Worm (Caenorhabditis elegans) whole organism, young adult: Measurements from ENCODE around the gene Y57E12B.10.

Experiments
- ama-1 ChIP-seq, 3 experiments: fragments of 150-350 bp in 1 of 3; sonication (generic microtip) in 2 of 3; optimal IDR thresholded peaks; 2 replicates each; lab custom pipeline; 2014 to 2018; ENCODE audit warnings: missing biosample characterization in 2 of 3, missing genetic modification characterization in 2 of 3, missing genetic modification reagents in 2 of 3
- cebp-2 ChIP-seq: fragments of 200-800 bp; sonication (Bioruptor generic); IDR thresholded peaks from 2 replicates; pipeline ENCODE4 v1.3.6; 2022; ENCODE audit warnings: missing genetic modification characterization, missing compliant biosample characterization
- dpff-1 ChIP-seq: sonication (generic microtip); optimal IDR thresholded peaks from 2 replicates; lab custom pipeline; 2017; ENCODE audit warnings: mild to moderate bottlenecking, missing genetic modification characterization, missing compliant biosample characterization
- let-526 ChIP-seq: fragments of 200-800 bp; sonication (Bioruptor generic); IDR thresholded peaks from 2 replicates; pipeline ENCODE4 v1.3.6; 2022; ENCODE audit warnings: missing genetic modification reagents, missing genetic modification characterization, missing compliant biosample characterization
- lsl-1 ChIP-seq: fragments of 200-800 bp; sonication (Bioruptor generic); optimal IDR thresholded peaks from 2 replicates; lab custom pipeline; 2018; ENCODE audit warnings: mild to moderate bottlenecking, missing genetic modification characterization, moderate library complexity, missing compliant biosample characterization
- madf-8 ChIP-seq: fragments of 200-800 bp; sonication (Bioruptor generic); conservative IDR thresholded peaks from 2 replicates; pipeline ENCODE4 v1.3.6; 2022; ENCODE audit warnings: missing genetic modification reagents, missing genetic modification characterization, missing compliant biosample characterization
- tbx-9 ChIP-seq: sonication (generic microtip); optimal IDR thresholded peaks from 2 replicates; lab custom pipeline; 2016; ENCODE audit warnings: borderline replicate concordance, missing genetic modification characterization, inconsistent platforms, missing compliant biosample characterization

DNA sequence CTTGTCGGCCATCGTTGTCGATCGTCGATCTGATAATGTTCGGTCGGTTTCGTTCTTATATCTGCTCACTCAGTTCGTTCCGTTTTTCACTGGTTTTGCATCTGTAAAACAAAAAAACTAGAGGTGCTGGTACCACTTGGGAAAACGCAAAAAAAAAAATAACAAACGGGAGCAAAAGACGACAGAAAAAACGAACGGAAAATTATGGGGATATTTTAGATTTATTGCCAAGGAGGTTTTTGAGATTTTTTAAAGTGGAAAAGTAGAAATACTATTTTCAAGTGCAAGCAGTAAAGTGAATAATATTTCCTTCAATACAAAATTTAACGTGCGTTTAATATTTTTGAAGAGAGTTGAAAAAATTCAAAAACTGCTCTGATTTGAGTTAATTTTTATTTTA is 6.8 kb downstream of the Y57E12B.10 start, which contains the start of gene unc-68:
- TF ChIP-seq let-526 (GFP tag; lab: Robert Waterston, UW) (no peak), madf-8 (GFP tag; lab: Robert Waterston, UW) (no peak), dpff-1 (tag; lab: Kevin White, UChicago) (no peak), ama-1 (optimal IDR thresholded peaks at IDR 0.05; lab: Kevin White, UChicago) (no peak), ama-1 (GFP tag; optimal IDR thresholded peaks at IDR 0.05; lab: Kevin White, UChicago) (no peak), tbx-9 (tag; lab: Kevin White, UChicago) (no peak), cebp-2 (GFP tag; lab: Robert Waterston, UW) (no peak), lsl-1 (GFP tag; lab: Kevin White, UChicago) (no peak)
